Fruit fly (Drosophila melanogaster) whole organism, adult: ENCODE data around the gene Ctl2.
A peak's percentile ranks its signal among the peaks of the same experiment; 100 is the strongest.

Experiments
- CG11617 ChIP-seq: fragments of 200-800 bp; sonication (Bioruptor generic); optimal IDR thresholded peaks from 2 replicates; lab custom pipeline; 2017; ENCODE audit warnings: mild to moderate bottlenecking, missing biosample characterization, missing genetic modification reagents, missing genetic modification characterization
- CG5204 ChIP-seq: fragments of 200-800 bp; sonication (Bioruptor generic); optimal IDR thresholded peaks from 2 replicates; lab custom pipeline; 2016; ENCODE audit warnings: missing biosample characterization, missing genetic modification characterization
- CG7045 ChIP-seq: fragments of 200-800 bp; sonication (Bioruptor generic); optimal IDR thresholded peaks from 2 replicates; lab custom pipeline; 2017; ENCODE audit warnings: missing biosample characterization, mild to moderate bottlenecking, missing genetic modification characterization
- CG7101 ChIP-seq: fragments of 200-800 bp; sonication (Bioruptor generic); optimal IDR thresholded peaks from 2 replicates; lab custom pipeline; 2018; ENCODE audit warnings: missing biosample characterization, mild to moderate bottlenecking, missing genetic modification characterization, moderate library complexity
- Clk ChIP-seq: fragments of 200-800 bp; sonication (Bioruptor generic); optimal IDR thresholded peaks from 2 replicates; lab custom pipeline; 2017; ENCODE audit warnings: missing biosample characterization, missing genetic modification characterization
- Hr96 ChIP-seq: fragments of 200-800 bp; sonication (Bioruptor generic); optimal IDR thresholded peaks from 2 replicates; lab custom pipeline; 2016; ENCODE audit warnings: missing biosample characterization, missing genetic modification characterization
- bab1 ChIP-seq: fragments of 200-800 bp; sonication (Bioruptor generic); optimal IDR thresholded peaks from 3 replicates; lab custom pipeline; 2019; ENCODE audit warnings: missing biosample characterization, mild to moderate bottlenecking, missing genetic modification characterization, moderate library complexity
- cic ChIP-seq: fragments of 200-800 bp; sonication (Bioruptor generic); optimal IDR thresholded peaks from 2 replicates; lab custom pipeline; 2017; ENCODE audit warnings: missing biosample characterization, mild to moderate bottlenecking, missing genetic modification characterization, moderate library complexity
- ovo ChIP-seq: fragments of 200-800 bp; sonication (Bioruptor generic); optimal IDR thresholded peaks from 2 replicates; lab custom pipeline; 2016; ENCODE audit warnings: missing biosample characterization, missing genetic modification characterization
- pad ChIP-seq: fragments of 200-800 bp; sonication (Bioruptor generic); optimal IDR thresholded peaks from 3 replicates; lab custom pipeline; 2017; ENCODE audit warnings: missing biosample characterization, missing genetic modification characterization, mild to moderate bottlenecking, moderate library complexity, missing genetic modification reagents
- tj ChIP-seq: fragments of 200-800 bp; sonication (Bioruptor generic); optimal IDR thresholded peaks from 3 replicates; lab custom pipeline; 2017; ENCODE audit warnings: missing biosample characterization, mild to moderate bottlenecking, missing genetic modification characterization, moderate library complexity

dm6 chr3R:29088938-29089661 is 34.1 kb upstream of the Ctl2 start:
- TF ChIP-seq tj (no peak), Clk (GFP tag; lab: Kevin White, UChicago) (no peak), Hr96 (GFP tag; lab: Kevin White, UChicago) (no peak), CG7045 (no peak), cic (GFP tag; lab: Kevin White, UChicago) (no peak), bab1 (GFP tag; lab: Kevin White, UChicago) (no peak), CG7101 (tag; lab: Kevin White, UChicago) (no peak), pad (GFP tag; lab: Kevin White, UChicago) (no peak), ovo (GFP tag; lab: Kevin White, UChicago) (no peak), CG5204 (GFP tag; lab: Kevin White, UChicago) (peak; percentile 7), CG11617 (GFP tag; lab: Kevin White, UChicago) (no peak)
